Fruit fly (Drosophila melanogaster) whole organism, embryonic: Measurements from ENCODE around the gene ebd1.
A peak's percentile ranks its signal among the peaks of the same experiment; 100 is the strongest.

Experiments used
- CG10274 ChIP-seq: fragments of 200-800 bp; sonication (Bioruptor generic); optimal IDR thresholded peaks from 3 replicates; lab custom pipeline; 2017; ENCODE audit warnings: missing biosample characterization, mild to moderate bottlenecking, missing genetic modification characterization
- CG10565 ChIP-seq: fragments of 200-800 bp; sonication (Bioruptor generic); optimal IDR thresholded peaks from 3 replicates; lab custom pipeline; 2016; ENCODE audit warnings: missing biosample characterization, mild to moderate bottlenecking, missing genetic modification characterization
- CG11723 ChIP-seq: fragments of 200-800 bp; sonication (Bioruptor generic); optimal IDR thresholded peaks from 2 replicates; lab custom pipeline; 2017; ENCODE audit warnings: missing biosample characterization, mild to moderate bottlenecking, missing genetic modification characterization
- CG12236 ChIP-seq: fragments of 200-800 bp; sonication (Bioruptor generic); optimal IDR thresholded peaks from 2 replicates; lab custom pipeline; 2016; ENCODE audit warnings: missing biosample characterization, missing genetic modification characterization
- CG13287 ChIP-seq: fragments of 200-800 bp; sonication (Bioruptor generic); IDR thresholded peaks from 2 replicates; pipeline ENCODE4 v1.3.6; 2022; ENCODE audit warnings: missing biosample characterization, missing genetic modification characterization; ENCODE audit not compliant: partially characterized antibody
- CG16863 ChIP-seq: fragments of 200-800 bp; sonication (Bioruptor generic); optimal IDR thresholded peaks from 3 replicates; lab custom pipeline; 2016; ENCODE audit warnings: missing biosample characterization, missing genetic modification characterization
- CG18476 ChIP-seq: fragments of 200-800 bp; sonication (Bioruptor generic); optimal IDR thresholded peaks from 2 replicates; lab custom pipeline; 2016; ENCODE audit warnings: missing biosample characterization, mild to moderate bottlenecking, missing genetic modification characterization
- CG18764 ChIP-seq: fragments of 200-800 bp; sonication (Bioruptor generic); optimal IDR thresholded peaks from 3 replicates; lab custom pipeline; 2016; ENCODE audit warnings: missing biosample characterization, missing genetic modification characterization
- CG3726 ChIP-seq: fragments of 200-800 bp; sonication (Bioruptor generic); IDR thresholded peaks from 3 replicates; pipeline ENCODE4, ENCODE4 v1.3.6; 2022; ENCODE audit warnings: missing biosample characterization, missing genetic modification characterization
- CG43689 ChIP-seq: fragments of 200-800 bp; sonication (Bioruptor generic); IDR thresholded peaks from 2 replicates; pipeline ENCODE4 v1.3.6; 2022; ENCODE audit warnings: missing biosample characterization, missing genetic modification characterization
- CG4404 ChIP-seq: fragments of 200-800 bp; sonication (Bioruptor generic); IDR thresholded peaks from 2 replicates; pipeline ENCODE4 v1.3.6; 2022; ENCODE audit warnings: missing biosample characterization, missing genetic modification characterization
- CG4707 ChIP-seq: fragments of 200-800 bp; sonication (Bioruptor generic); optimal IDR thresholded peaks from 2 replicates; lab custom pipeline; 2018; ENCODE audit warnings: missing biosample characterization, mild to moderate bottlenecking, missing genetic modification characterization, moderate library complexity
- CG6272 ChIP-seq: fragments of 200-800 bp; sonication (Bioruptor generic); IDR thresholded peaks from 2 replicates; pipeline ENCODE4 v1.3.6; 2022; ENCODE audit warnings: missing biosample characterization, missing genetic modification characterization
- CG7271 ChIP-seq: fragments of 200-800 bp; sonication (Bioruptor generic); optimal IDR thresholded peaks from 2 replicates; lab custom pipeline; 2018; ENCODE audit warnings: missing biosample characterization, mild to moderate bottlenecking, missing genetic modification characterization, moderate library complexity
- CG7786 ChIP-seq: fragments of 200-800 bp; sonication (Bioruptor generic); optimal IDR thresholded peaks from 2 replicates; lab custom pipeline; 2016; ENCODE audit warnings: missing biosample characterization, missing genetic modification characterization
- CG8290 ChIP-seq, 3 experiments: fragments of 200-800 bp; sonication (Bioruptor generic); optimal IDR thresholded peaks; 2 replicates each; lab custom pipeline; 2016 to 2019; ENCODE audit warnings: missing biosample characterization in 3 of 3, missing genetic modification characterization in 3 of 3, mild to moderate bottlenecking in 2 of 3, moderate library complexity in 1 of 3
- CG8478 ChIP-seq: fragments of >200 bp; optimal IDR thresholded peaks from 2 replicates; lab custom pipeline; 2018
- CG9727 ChIP-seq: fragments of 200-800 bp; sonication (Bioruptor generic); optimal IDR thresholded peaks from 3 replicates; lab custom pipeline; 2017; ENCODE audit warnings: missing biosample characterization, mild to moderate bottlenecking, missing genetic modification characterization
- CG9817 ChIP-seq: fragments of 200-800 bp; sonication (Bioruptor generic); optimal IDR thresholded peaks from 2 replicates; lab custom pipeline; 2018; ENCODE audit warnings: missing biosample characterization, mild to moderate bottlenecking, missing genetic modification characterization, moderate library complexity
- CHES-1-like ChIP-seq: fragments of 200-800 bp; sonication (Bioruptor generic); optimal IDR thresholded peaks from 2 replicates; lab custom pipeline; 2016; ENCODE audit warnings: missing biosample characterization, missing genetic modification characterization
- CoRest ChIP-seq: fragments of 200-800 bp; sonication (Bioruptor generic); optimal IDR thresholded peaks from 3 replicates; lab custom pipeline; 2018; ENCODE audit warnings: missing biosample characterization, mild to moderate bottlenecking, missing genetic modification characterization, moderate library complexity
- D19A ChIP-seq: fragments of 200-800 bp; optimal IDR thresholded peaks from 3 replicates; lab custom pipeline; 2019; ENCODE audit warnings: missing biosample characterization, mild to moderate bottlenecking, missing genetic modification characterization, moderate library complexity
- Dad ChIP-seq: fragments of 200-800 bp; sonication (Bioruptor generic); optimal IDR thresholded peaks from 3 replicates; lab custom pipeline; 2016; ENCODE audit warnings: missing biosample characterization, missing genetic modification characterization
- Dll ChIP-seq: fragments of 200-800 bp; sonication (Bioruptor generic); IDR thresholded peaks from 4 replicates; pipeline ENCODE4 v1.3.6; 2022; ENCODE audit warnings: missing biosample characterization, missing genetic modification characterization; ENCODE audit not compliant: partially characterized antibody
- E2f1 ChIP-seq: fragments of 200-800 bp; sonication (Bioruptor generic); IDR thresholded peaks from 2 replicates; pipeline ENCODE4 v1.3.6; 2022; ENCODE audit warnings: missing biosample characterization, missing genetic modification characterization
- Ets65A ChIP-seq: fragments of 200-800 bp; sonication (Bioruptor generic); peaks from one replicate; lab custom pipeline; 2016; ENCODE audit warnings: missing biosample characterization, missing genetic modification characterization
- Hsf ChIP-seq: fragments of 200-800 bp; sonication (Bioruptor generic); optimal IDR thresholded peaks from 3 replicates; lab custom pipeline; 2016; ENCODE audit warnings: missing biosample characterization, missing genetic modification characterization
- Lhr ChIP-seq: fragments of 200-800 bp; sonication (Bioruptor generic); optimal IDR thresholded peaks from 3 replicates; lab custom pipeline; 2017; ENCODE audit warnings: mild to moderate bottlenecking, missing biosample characterization, missing genetic modification reagents, missing genetic modification characterization
- MTF-1 ChIP-seq: fragments of 200-800 bp; sonication (Bioruptor generic); optimal IDR thresholded peaks from 2 replicates; lab custom pipeline; 2018; ENCODE audit warnings: missing biosample characterization, mild to moderate bottlenecking, missing genetic modification characterization, borderline replicate concordance
- Myb ChIP-seq: fragments of 200-800 bp; sonication (Bioruptor generic); optimal IDR thresholded peaks from 2 replicates; lab custom pipeline; 2016; ENCODE audit warnings: missing biosample characterization, missing genetic modification characterization
- Nf-YB ChIP-seq: fragments of 200-800 bp; sonication (Bioruptor generic); optimal IDR thresholded peaks from 3 replicates; lab custom pipeline; 2019; ENCODE audit warnings: missing biosample characterization, mild to moderate bottlenecking, missing genetic modification characterization, moderate library complexity
- Poxn ChIP-seq: fragments of 200-800 bp; sonication (Bioruptor generic); IDR thresholded peaks from 2 replicates; pipeline ENCODE4 v1.3.6; 2022; ENCODE audit warnings: missing biosample characterization, missing genetic modification characterization
- Sry-δ ChIP-seq: fragments of 200-800 bp; sonication (Bioruptor generic); optimal IDR thresholded peaks from 2 replicates; lab custom pipeline; 2016; ENCODE audit warnings: missing biosample characterization, missing genetic modification characterization
- TFAM ChIP-seq: fragments of 200-800 bp; sonication (Bioruptor generic); optimal IDR thresholded peaks from 2 replicates; lab custom pipeline; 2017; ENCODE audit warnings: missing biosample characterization, missing genetic modification characterization, inconsistent platforms
- ap ChIP-seq: fragments of 200-800 bp; sonication (Bioruptor generic); IDR thresholded peaks from 2 replicates; pipeline ENCODE4 v1.3.6; 2022; ENCODE audit warnings: missing biosample characterization, missing genetic modification characterization
- bab2 ChIP-seq: fragments of 200-800 bp; sonication (Bioruptor generic); optimal IDR thresholded peaks from 2 replicates; lab custom pipeline; 2016; ENCODE audit warnings: missing biosample characterization, missing genetic modification characterization
- bowl ChIP-seq: fragments of 200-800 bp; sonication (Bioruptor generic); IDR thresholded peaks from 2 replicates; pipeline ENCODE4 v1.3.6; 2022; ENCODE audit warnings: missing biosample characterization, missing genetic modification characterization
- cg ChIP-seq: fragments of 200-800 bp; sonication (Bioruptor generic); optimal IDR thresholded peaks from 3 replicates; lab custom pipeline; 2019; ENCODE audit warnings: missing biosample characterization, mild to moderate bottlenecking, missing genetic modification characterization, moderate library complexity
- chinmo ChIP-seq: fragments of 200-800 bp; sonication (Bioruptor generic); IDR thresholded peaks from 4 replicates; pipeline ENCODE4 v1.3.6; 2022; ENCODE audit warnings: missing biosample characterization, missing genetic modification characterization; ENCODE audit not compliant: partially characterized antibody
- danr ChIP-seq: fragments of 200-800 bp; sonication (Bioruptor generic); IDR thresholded peaks from 2 replicates; pipeline ENCODE4 v1.3.6; 2022; ENCODE audit warnings: missing biosample characterization, missing genetic modification characterization
- disco-r ChIP-seq: fragments of 200-800 bp; sonication (Bioruptor generic); optimal IDR thresholded peaks from 2 replicates; lab custom pipeline; 2016; ENCODE audit warnings: missing biosample characterization, missing genetic modification characterization
- dm ChIP-seq: fragments of 200-800 bp; sonication (Bioruptor generic); optimal IDR thresholded peaks from 3 replicates; lab custom pipeline; 2016; ENCODE audit warnings: missing biosample characterization, missing genetic modification characterization
- emc ChIP-seq: fragments of 200-800 bp; sonication (Bioruptor generic); optimal IDR thresholded peaks from 2 replicates; lab custom pipeline; 2016; ENCODE audit warnings: missing biosample characterization, missing genetic modification characterization
- gcm2 ChIP-seq: fragments of 200-800 bp; sonication (Bioruptor generic); optimal IDR thresholded peaks from 2 replicates; lab custom pipeline; 2016; ENCODE audit warnings: missing biosample characterization, missing genetic modification characterization
- grau ChIP-seq: fragments of 200-800 bp; optimal IDR thresholded peaks from 3 replicates; lab custom pipeline; 2019; ENCODE audit warnings: missing biosample characterization, mild to moderate bottlenecking, missing genetic modification characterization, moderate library complexity
- hth ChIP-seq: fragments of >200 bp; optimal IDR thresholded peaks from 2 replicates; lab custom pipeline; 2017; ENCODE audit warnings: inconsistent platforms
- jigr1 ChIP-seq: fragments of 200-800 bp; sonication (Bioruptor generic); IDR thresholded peaks from 3 replicates; pipeline ENCODE4 v1.3.6; 2022; ENCODE audit warnings: missing biosample characterization, missing genetic modification characterization
- kni ChIP-seq: fragments of 200-800 bp; sonication (Bioruptor generic); optimal IDR thresholded peaks from 3 replicates; lab custom pipeline; 2017; ENCODE audit warnings: mild to moderate bottlenecking, missing biosample characterization, missing genetic modification reagents, missing genetic modification characterization
- sc ChIP-seq, 3 experiments: fragments of >200 bp in 2 of 3; fragments of 200-800 bp in 1 of 3; sonication (Bioruptor generic) in 1 of 3; optimal IDR thresholded peaks; 2 replicates in 2 of 3; 3 replicates in 1 of 3; lab custom pipeline; 2017; ENCODE audit warnings: mild to moderate bottlenecking in 1 of 3, missing biosample characterization in 1 of 3, missing genetic modification characterization in 1 of 3, missing genetic modification reagents in 1 of 3
- schlank ChIP-seq: fragments of 200-800 bp; sonication (Bioruptor generic); optimal IDR thresholded peaks from 2 replicates; lab custom pipeline; 2018; ENCODE audit warnings: missing biosample characterization, mild to moderate bottlenecking, missing genetic modification characterization
- sens-2 ChIP-seq: fragments of 200-800 bp; sonication (Bioruptor generic); IDR thresholded peaks from 2 replicates; pipeline ENCODE4 v1.3.6; 2022; ENCODE audit warnings: missing biosample characterization, missing genetic modification characterization
- trem ChIP-seq: fragments of 200-800 bp; optimal IDR thresholded peaks from 3 replicates; lab custom pipeline; 2019; ENCODE audit warnings: missing biosample characterization, mild to moderate bottlenecking, missing genetic modification characterization, moderate library complexity

Gene ebd1

dm6 chr3L:685441-685804, at the start of gene ebd1:
ebd1 (minus strand) TSS chr3L:685549.
- TF ChIP-seq Myb (GFP tag; lab: Kevin White, UChicago): no peak
- TF ChIP-seq Nf-YB (GFP tag; lab: Kevin White, UChicago): peak; percentile 8
- no peak for TF ChIP-seq CG10274 (GFP tag; lab: Kevin White, UChicago)
- no peak for TF ChIP-seq disco-r (GFP tag; lab: Kevin White, UChicago)
- no peak for TF ChIP-seq CHES-1-like
- TF ChIP-seq Hsf (GFP tag; lab: Kevin White, UChicago): no peak
- no peak for TF ChIP-seq emc (GFP tag; lab: Kevin White, UChicago)
- TF ChIP-seq schlank (tag; lab: Kevin White, UChicago): no peak
- peak; percentile 79 for TF ChIP-seq dm (GFP tag; lab: Kevin White, UChicago)
- no peak for TF ChIP-seq Lhr (GFP tag; lab: Kevin White, UChicago)
- no peak for TF ChIP-seq CG11723 (GFP tag; lab: Kevin White, UChicago)
- TF ChIP-seq CG9727 (GFP tag; lab: Kevin White, UChicago): no peak
- no peak for TF ChIP-seq E2f1
- no peak for TF ChIP-seq sens-2
- peak; percentile 78 for TF ChIP-seq Ets65A
- TF ChIP-seq danr: no peak
- no peak for TF ChIP-seq CoRest
- TF ChIP-seq CG8290 (GFP tag; optimal IDR thresholded peaks at IDR 0.05; lab: Kevin White, UChicago): peak; percentile 47
- TF ChIP-seq CG8290 (tag; optimal IDR thresholded peaks at IDR 0.05; lab: Kevin White, UChicago): peak; percentile 24 to 61
- TF ChIP-seq CG4404 (GFP tag; lab: Robert Waterston, UW): no peak
- no peak for TF ChIP-seq CG18764 (GFP tag; lab: Kevin White, UChicago)
- TF ChIP-seq CG16863 (GFP tag; lab: Kevin White, UChicago): no peak
- TF ChIP-seq CG43689 (GFP tag; lab: Robert Waterston, UW): no peak
- no peak for TF ChIP-seq sc (optimal IDR thresholded peaks at IDR 0.05; lab: Kevin White, UChicago)
- TF ChIP-seq sc (GFP tag; optimal IDR thresholded peaks at IDR 0.05; lab: Kevin White, UChicago): no peak
- no peak for TF ChIP-seq CG7786 (GFP tag; lab: Kevin White, UChicago)
- no peak for TF ChIP-seq jigr1 (GFP tag; lab: Robert Waterston, UW)
- peak; percentile 8 for TF ChIP-seq D19A (tag; lab: Kevin White, UChicago)
- no peak for TF ChIP-seq ap (GFP tag; lab: Robert Waterston, UW)
- no peak for TF ChIP-seq CG3726 (GFP tag; lab: Robert Waterston, UW)
- TF ChIP-seq CG7271 (tag; lab: Kevin White, UChicago): no peak
- TF ChIP-seq CG9817 (tag; lab: Kevin White, UChicago): no peak
- TF ChIP-seq MTF-1: no peak
- no peak for TF ChIP-seq grau (tag; lab: Kevin White, UChicago)
- TF ChIP-seq kni: peak; percentile 92
- TF ChIP-seq chinmo (GFP tag; lab: Robert Waterston, UW): 0 out of 4 replicates have a peak, but pooled peaks have one; percentile 47
- peak; percentile 39 for TF ChIP-seq trem
- no peak for TF ChIP-seq bab2 (GFP tag; lab: Kevin White, UChicago)
- peak; percentile 53 for TF ChIP-seq CG8478
- TF ChIP-seq hth (lab: Kevin White, UChicago): no peak
- no peak for TF ChIP-seq Poxn
- peak; percentile 94 for TF ChIP-seq cg (GFP tag; lab: Kevin White, UChicago)
- no peak for TF ChIP-seq CG6272 (GFP tag; lab: Robert Waterston, UW)
- no peak for TF ChIP-seq gcm2 (GFP tag; lab: Kevin White, UChicago)
- TF ChIP-seq CG10565 (GFP tag; lab: Kevin White, UChicago): no peak
- TF ChIP-seq Dad (GFP tag; lab: Kevin White, UChicago): no peak
- no peak for TF ChIP-seq CG12236
- 0 out of 4 replicates have a peak, but pooled peaks have one; percentile 44 for TF ChIP-seq Dll
- TF ChIP-seq bowl (GFP tag; lab: Robert Waterston, UW): no peak
- no peak for TF ChIP-seq CG18476 (GFP tag; lab: Kevin White, UChicago)
- TF ChIP-seq Sry-δ (GFP tag; lab: Kevin White, UChicago): no peak
- 0 out of 2 replicates have a peak, but pooled peaks have one; percentile 34 for TF ChIP-seq CG13287 (GFP tag; lab: Robert Waterston, UW)
- TF ChIP-seq TFAM (GFP tag; lab: Kevin White, UChicago): no peak
- peak; percentile 29 for TF ChIP-seq CG4707
